Worm (Caenorhabditis elegans): ENCODE data around the gene srx-80.

- TF ChIP-seq W03F9.2 (tag; optimal IDR thresholded peaks at IDR 0.05) (no peak), dao-5 (tag; optimal IDR thresholded peaks at IDR 0.05) (no peak), him-1 (tag; optimal IDR thresholded peaks at IDR 0.05) (no peak)
Measured at ce11 chrV:11552379-11552778, 41.1 kb upstream of the srx-80 start, which contains the start of gene srx-85.
